Worm (Caenorhabditis elegans): Measurements from ENCODE around the gene F21C10.10.

- TF ChIP-seq F13H6.1 (tag; optimal IDR thresholded peaks at IDR 0.05) (no peak), elt-4 (tag; optimal IDR thresholded peaks at IDR 0.05) (no peak), unc-3 (GFP tag; conservative IDR thresholded peaks at IDR 0.05) (no peak), unc-3 (tag; optimal IDR thresholded peaks at IDR 0.05) (no peak), unc-42 (tag; optimal IDR thresholded peaks at IDR 0.05) (no peak), pha-4 (tag; optimal IDR thresholded peaks at IDR 0.05) (no peak), tbx-7 (tag; optimal IDR thresholded peaks at IDR 0.05) (no peak), dve-1 (tag; optimal IDR thresholded peaks at IDR 0.05) (no peak), C38D4.7 (GFP tag; optimal IDR thresholded peaks at IDR 0.05) (no peak)
Observed at ce11 chrV:9132043-9132442, 36.0 kb downstream of the F21C10.10 start, which contains the start of gene F21C10.1.
